Fruit fly (Drosophila melanogaster): ENCODE measurements around the gene Elp4.

Gene Elp4

DNA sequence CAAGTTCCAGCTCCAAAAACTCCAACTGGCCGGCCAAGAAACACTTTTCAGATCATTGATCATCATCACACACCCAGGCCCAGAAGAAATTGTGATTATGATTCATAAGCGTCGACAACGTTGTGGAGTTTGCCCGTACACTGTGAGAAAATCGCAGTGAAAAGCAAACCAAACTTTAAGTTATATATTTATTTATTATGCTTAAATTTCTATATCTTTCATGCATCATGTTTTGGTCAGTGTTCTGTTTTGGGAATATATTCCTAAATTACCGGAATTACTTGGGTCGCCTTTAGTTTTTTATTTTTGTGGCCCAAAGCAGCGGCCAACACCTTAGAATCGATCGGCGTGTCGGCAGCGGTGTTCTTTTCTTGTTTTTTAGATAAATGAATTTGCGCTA is 18.8 kb upstream of the Elp4 start:
- TF ChIP-seq D1 (tag; optimal IDR thresholded peaks at IDR 0.05), result no peak
- TF ChIP-seq Pif1A (GFP tag; optimal IDR thresholded peaks at IDR 0.05), result peak; percentile 12
- peak; percentile 36 for TF ChIP-seq CG15710 (tag; optimal IDR thresholded peaks at IDR 0.05)
- TF ChIP-seq EcR (GFP tag; optimal IDR thresholded peaks at IDR 0.05), result no peak

DNA sequence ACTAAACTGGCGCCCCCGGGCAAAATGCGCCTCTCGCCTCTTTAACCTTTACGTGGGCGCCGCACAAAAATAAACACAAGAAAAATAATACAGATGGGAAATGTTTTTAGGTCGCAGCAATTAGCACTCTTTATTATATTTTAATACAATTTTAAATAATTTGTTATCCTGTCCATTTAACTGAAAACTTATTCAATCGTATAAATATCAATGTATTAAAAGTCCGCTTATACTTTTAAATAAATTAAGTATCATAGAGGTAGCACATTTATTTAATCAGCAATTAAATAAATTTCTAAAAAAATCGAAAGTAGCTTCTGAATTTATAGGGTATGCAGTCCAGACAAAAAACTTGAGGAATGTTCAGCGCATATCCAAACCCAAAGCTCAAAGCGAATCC is 16.9 kb upstream of the Elp4 start:
- TF ChIP-seq CG4496 (GFP tag; IDR thresholded peaks at IDR 0.05), result no peak
- peak; percentile 56 for TF ChIP-seq CG8159 (tag; optimal IDR thresholded peaks at IDR 0.05)
- peak; percentile 27 for TF ChIP-seq CG15710 (tag; optimal IDR thresholded peaks at IDR 0.05)
- TF ChIP-seq CG12605 (GFP tag; IDR thresholded peaks at IDR 0.05), result no peak
- TF ChIP-seq EcR (GFP tag; optimal IDR thresholded peaks at IDR 0.05), result no peak
- no peak for TF ChIP-seq D1 (tag; optimal IDR thresholded peaks at IDR 0.05)
- TF ChIP-seq CG8301 (tag; optimal IDR thresholded peaks at IDR 0.05), result no peak
- TF ChIP-seq CG9948 (tag; optimal IDR thresholded peaks at IDR 0.05), result peak; percentile 10
- TF ChIP-seq rn (GFP tag; IDR thresholded peaks at IDR 0.05), result no peak
- TF ChIP-seq CG10348 (GFP tag; IDR thresholded peaks at IDR 0.05), result no peak
- peak; percentile 1 for TF ChIP-seq CG17806 (tag; optimal IDR thresholded peaks at IDR 0.05)
- no peak for TF ChIP-seq CG14655 (GFP tag; optimal IDR thresholded peaks at IDR 0.05)
- TF ChIP-seq fd96Ca (GFP tag; IDR thresholded peaks at IDR 0.05), result no peak
- no peak for TF ChIP-seq CG13204 (GFP tag; optimal IDR thresholded peaks at IDR 0.05)
- TF ChIP-seq gl (tag; optimal IDR thresholded peaks at IDR 0.05), result no peak
- no peak for TF ChIP-seq CG34367 (tag; optimal IDR thresholded peaks at IDR 0.05)
- TF ChIP-seq Snoo (tag; optimal IDR thresholded peaks at IDR 0.05), result no peak
- no peak for TF ChIP-seq CG32121 (GFP tag; IDR thresholded peaks at IDR 0.05)
- no peak for TF ChIP-seq Ets98B (GFP tag; IDR thresholded peaks at IDR 0.05)
- no peak for TF ChIP-seq Pif1B (GFP tag; optimal IDR thresholded peaks at IDR 0.05)
- TF ChIP-seq Pif1A (GFP tag; optimal IDR thresholded peaks at IDR 0.05), result no peak

- TF ChIP-seq CG14655 (GFP tag; optimal IDR thresholded peaks at IDR 0.05), result no peak
- peak; percentile 8 for TF ChIP-seq CG9948 (tag; optimal IDR thresholded peaks at IDR 0.05)
- no peak for TF ChIP-seq CG8301 (tag; optimal IDR thresholded peaks at IDR 0.05)
- peak; percentile 36 for TF ChIP-seq CG8159 (tag; optimal IDR thresholded peaks at IDR 0.05)
- peak; percentile 2 for TF ChIP-seq CG17806 (tag; optimal IDR thresholded peaks at IDR 0.05)
- TF ChIP-seq Pif1A (GFP tag; optimal IDR thresholded peaks at IDR 0.05), result peak; percentile 54
- TF ChIP-seq fd96Ca (GFP tag; IDR thresholded peaks at IDR 0.05), result peak; percentile 29; the same call in 1 of the 3 replicates
- peak; percentile 3 for TF ChIP-seq Snoo (tag; optimal IDR thresholded peaks at IDR 0.05)
- TF ChIP-seq CG34367 (tag; optimal IDR thresholded peaks at IDR 0.05), result peak; percentile 5
- TF ChIP-seq CG13204 (GFP tag; optimal IDR thresholded peaks at IDR 0.05), result no peak
- TF ChIP-seq EcR (GFP tag; optimal IDR thresholded peaks at IDR 0.05), result no peak
Measured at dm6 chr2L:5507823-5508438, 16.0 kb upstream of the Elp4 start.

- TF ChIP-seq CG8301 (tag; optimal IDR thresholded peaks at IDR 0.05) (no peak), CG13204 (GFP tag; optimal IDR thresholded peaks at IDR 0.05) (no peak), rn (GFP tag; IDR thresholded peaks at IDR 0.05) (no peak), fd96Ca (GFP tag; IDR thresholded peaks at IDR 0.05) (no peak), Snoo (tag; optimal IDR thresholded peaks at IDR 0.05) (no peak), CG34367 (tag; optimal IDR thresholded peaks at IDR 0.05) (no peak), CG10348 (GFP tag; IDR thresholded peaks at IDR 0.05) (no peak), Ets98B (GFP tag; IDR thresholded peaks at IDR 0.05) (no peak), CG32121 (GFP tag; IDR thresholded peaks at IDR 0.05) (no peak), CG8159 (tag; optimal IDR thresholded peaks at IDR 0.05) (no peak), Pif1B (GFP tag; optimal IDR thresholded peaks at IDR 0.05) (no peak), gl (tag; optimal IDR thresholded peaks at IDR 0.05) (no peak), CG15710 (tag; optimal IDR thresholded peaks at IDR 0.05) (no peak), CG9948 (tag; optimal IDR thresholded peaks at IDR 0.05) (no peak), CG17806 (tag; optimal IDR thresholded peaks at IDR 0.05) (no peak), D1 (tag; optimal IDR thresholded peaks at IDR 0.05) (no peak), CG14655 (GFP tag; optimal IDR thresholded peaks at IDR 0.05) (no peak)
Measured at dm6 chr2L:5514946-5515345, 9.0 kb upstream of the Elp4 start.

- TF ChIP-seq CG13204 (GFP tag; optimal IDR thresholded peaks at IDR 0.05) (no peak), CG12605 (GFP tag; IDR thresholded peaks at IDR 0.05) (no peak)
Measured at dm6 chr2L:5517393-5517792, 6.5 kb upstream of the Elp4 start, which contains the start of gene CG14020. Gene CG14020 (plus strand): TSS chr2L:5517737.

dm6 chr2L:5519846-5520384 is 4.0 kb upstream of the Elp4 start, which contains the start of the genes CG7382 and cl:
Gene CG7382 (minus strand): TSS chr2L:5519896.
Gene cl (plus strand): TSS chr2L:5520135.
- TF ChIP-seq CG14655 (GFP tag; optimal IDR thresholded peaks at IDR 0.05) (no peak), CG10348 (GFP tag; IDR thresholded peaks at IDR 0.05) (no peak), Pif1A (GFP tag; optimal IDR thresholded peaks at IDR 0.05) (no peak), CG12605 (GFP tag; IDR thresholded peaks at IDR 0.05) (no peak), CG4496 (GFP tag; IDR thresholded peaks at IDR 0.05) (0 out of 3 replicates have a peak, but pooled peaks have one; percentile 34), Snoo (tag; optimal IDR thresholded peaks at IDR 0.05) (no peak), Ets98B (GFP tag; IDR thresholded peaks at IDR 0.05) (no peak), D1 (tag; optimal IDR thresholded peaks at IDR 0.05) (no peak), CG34367 (tag; optimal IDR thresholded peaks at IDR 0.05) (no peak), Pif1B (GFP tag; optimal IDR thresholded peaks at IDR 0.05) (no peak), CG8301 (tag; optimal IDR thresholded peaks at IDR 0.05) (no peak), CG32121 (GFP tag; IDR thresholded peaks at IDR 0.05) (no peak), CG13204 (GFP tag; optimal IDR thresholded peaks at IDR 0.05) (no peak), CG9948 (tag; optimal IDR thresholded peaks at IDR 0.05) (peak; percentile 12), CG17806 (tag; optimal IDR thresholded peaks at IDR 0.05) (peak; percentile 20), CG15710 (tag; optimal IDR thresholded peaks at IDR 0.05) (peak; percentile 31), EcR (GFP tag; optimal IDR thresholded peaks at IDR 0.05) (peak; percentile 75), rn (GFP tag; IDR thresholded peaks at IDR 0.05) (no peak), gl (tag; optimal IDR thresholded peaks at IDR 0.05) (no peak), CG8159 (tag; optimal IDR thresholded peaks at IDR 0.05) (peak; percentile 56), fd96Ca (GFP tag; IDR thresholded peaks at IDR 0.05) (no peak)

All from whole organism, pupa.